Fruit fly (Drosophila melanogaster) Kc167 (cell line): ENCODE results near the gene lab.

Experiments used
- Myc ChIP-seq: fragments of >200 bp; optimal IDR thresholded peaks from 2 replicates; lab custom pipeline; 2017; ENCODE audit warnings: missing external identifiers
- Sin3A ChIP-seq: fragments of >200 bp; optimal IDR thresholded peaks from 2 replicates; lab custom pipeline; 2018; ENCODE audit warnings: missing external identifiers
- h ChIP-seq: fragments of >200 bp; optimal IDR thresholded peaks from 3 replicates; lab custom pipeline; 2018; ENCODE audit warnings: missing external identifiers
- insv ChIP-seq: fragments of >200 bp; optimal IDR thresholded peaks from 3 replicates; lab custom pipeline; 2018; ENCODE audit warnings: missing external identifiers
- psq ChIP-seq: fragments of >200 bp; optimal IDR thresholded peaks from 2 replicates; lab custom pipeline; 2017; ENCODE audit warnings: missing external identifiers
- ttk ChIP-seq: sonication (Bioruptor generic); optimal IDR thresholded peaks from 2 replicates; lab custom pipeline; 2017; ENCODE audit warnings: missing external identifiers

DNA sequence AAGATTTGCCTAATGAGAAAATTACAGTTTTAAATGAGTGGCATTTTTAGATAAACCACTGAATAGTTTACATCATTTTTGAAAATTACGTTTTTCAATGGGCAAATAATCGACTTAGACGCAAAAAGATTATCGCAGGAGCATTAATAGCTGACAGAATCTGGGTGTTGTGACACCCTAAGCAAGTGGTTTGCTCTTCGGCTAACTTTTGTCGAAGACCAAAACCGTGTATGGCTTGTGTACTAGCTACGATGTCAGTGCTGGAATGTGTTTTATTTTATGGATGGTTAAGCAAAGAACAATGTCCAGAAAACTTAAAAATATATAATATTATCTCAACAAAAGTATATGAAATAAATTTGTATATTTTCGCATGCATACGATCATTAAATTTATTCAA, 30.5 kb upstream of the lab start:
- TF ChIP-seq psq (lab: Kevin White, UChicago), result no peak
- no peak for TF ChIP-seq ttk (lab: Kevin White, UChicago)
- no peak for TF ChIP-seq insv (lab: Kevin White, UChicago)
- no peak for TF ChIP-seq h
- TF ChIP-seq Sin3A (lab: Kevin White, UChicago), result no peak
- TF ChIP-seq Myc (lab: Kevin White, UChicago), result no peak
